Fruit fly (Drosophila melanogaster) whole organism, embryonic: Measurements from ENCODE around the gene lawc.
A peak's percentile ranks its signal among the peaks of the same experiment; 100 is the strongest.

Source experiments
- Adf1 ChIP-seq: fragments of 200-800 bp; sonication (Bioruptor generic); IDR thresholded peaks from 2 replicates; pipeline ENCODE4 v1.3.6; 2022; ENCODE audit warnings: missing biosample characterization, missing genetic modification characterization
- CG1233 ChIP-seq: fragments of 200-800 bp; sonication (Bioruptor generic); optimal IDR thresholded peaks from 4 replicates; lab custom pipeline; 2018; ENCODE audit warnings: missing biosample characterization, mild to moderate bottlenecking, missing genetic modification characterization
- CG13123 ChIP-seq: fragments of 200-800 bp; sonication (Bioruptor generic); optimal IDR thresholded peaks from 2 replicates; lab custom pipeline; 2016; ENCODE audit warnings: missing biosample characterization, missing genetic modification characterization
- CG14014 ChIP-seq: fragments of 200-800 bp; sonication (Bioruptor generic); IDR thresholded peaks from 2 replicates; pipeline ENCODE4 v1.3.6; 2022; ENCODE audit warnings: missing biosample characterization, missing genetic modification characterization
- CG14860 ChIP-seq: fragments of 200-800 bp; sonication (Bioruptor generic); IDR thresholded peaks from 3 replicates; pipeline ENCODE4 v1.3.6; 2022; ENCODE audit warnings: missing biosample characterization, missing genetic modification characterization; ENCODE audit not compliant: partially characterized antibody
- CG15479 ChIP-seq: fragments of 200-800 bp; sonication (Bioruptor generic); optimal IDR thresholded peaks from 3 replicates; lab custom pipeline; 2019; ENCODE audit warnings: missing biosample characterization, mild to moderate bottlenecking, missing genetic modification characterization, moderate library complexity
- CG1603 ChIP-seq: fragments of 200-800 bp; sonication (Bioruptor generic); optimal IDR thresholded peaks from 2 replicates; lab custom pipeline; 2019; ENCODE audit warnings: missing biosample characterization, mild to moderate bottlenecking, missing genetic modification characterization, moderate library complexity
- CG16779 ChIP-seq: fragments of 200-800 bp; sonication (Bioruptor generic); IDR thresholded peaks from 2 replicates; pipeline ENCODE4 v1.3.6; 2022; ENCODE audit warnings: missing biosample characterization, missing genetic modification characterization
- CG17612 ChIP-seq: fragments of 200-800 bp; sonication (Bioruptor generic); IDR thresholded peaks from 2 replicates; pipeline ENCODE4 v1.3.6; 2022; ENCODE audit warnings: missing biosample characterization, missing genetic modification characterization
- CG17802 ChIP-seq: fragments of 200-800 bp; sonication (Bioruptor generic); optimal IDR thresholded peaks from 2 replicates; lab custom pipeline; 2018; ENCODE audit warnings: missing biosample characterization, mild to moderate bottlenecking, missing genetic modification characterization, moderate library complexity
- CG2678 ChIP-seq: fragments of 200-800 bp; sonication (Bioruptor generic); optimal IDR thresholded peaks from 3 replicates; lab custom pipeline; 2019; ENCODE audit warnings: missing biosample characterization, mild to moderate bottlenecking, missing genetic modification characterization, moderate library complexity
- CG2875 ChIP-seq: fragments of 200-800 bp; sonication (Bioruptor generic); optimal IDR thresholded peaks from 2 replicates; lab custom pipeline; 2017; ENCODE audit warnings: missing biosample characterization, mild to moderate bottlenecking, missing genetic modification characterization, missing genetic modification reagents
- CG31224 ChIP-seq: fragments of 200-800 bp; sonication (Bioruptor generic); IDR thresholded peaks from 2 replicates; pipeline ENCODE4 v1.3.6; 2022; ENCODE audit warnings: missing biosample characterization, missing genetic modification characterization
- CG4730 ChIP-seq: fragments of 200-800 bp; sonication (Bioruptor generic); IDR thresholded peaks from 2 replicates; pipeline ENCODE4 v1.3.6; 2022; ENCODE audit warnings: missing biosample characterization, missing genetic modification characterization
- CG6765 ChIP-seq: fragments of 200-800 bp; sonication (Bioruptor generic); optimal IDR thresholded peaks from 3 replicates; lab custom pipeline; 2017; ENCODE audit warnings: missing biosample characterization, mild to moderate bottlenecking, missing genetic modification characterization
- CG6854 ChIP-seq: fragments of 200-800 bp; sonication (Bioruptor generic); optimal IDR thresholded peaks from 3 replicates; lab custom pipeline; 2017; ENCODE audit warnings: missing biosample characterization, mild to moderate bottlenecking, missing genetic modification characterization
- CG7928 ChIP-seq: fragments of 200-800 bp; sonication (Bioruptor generic); optimal IDR thresholded peaks from 2 replicates; lab custom pipeline; 2017; ENCODE audit warnings: missing biosample characterization, mild to moderate bottlenecking, missing genetic modification characterization
- CG8359 ChIP-seq: fragments of 200-800 bp; sonication (Bioruptor generic); optimal IDR thresholded peaks from 2 replicates; lab custom pipeline; 2017; ENCODE audit warnings: missing biosample characterization, mild to moderate bottlenecking, missing genetic modification characterization, borderline replicate concordance
- CG8478 ChIP-seq: fragments of >200 bp; optimal IDR thresholded peaks from 2 replicates; lab custom pipeline; 2018
- D19B ChIP-seq: fragments of 200-800 bp; sonication (Bioruptor generic); optimal IDR thresholded peaks from 2 replicates; lab custom pipeline; 2017; ENCODE audit warnings: missing biosample characterization, mild to moderate bottlenecking, missing genetic modification characterization
- Dad ChIP-seq: fragments of 200-800 bp; sonication (Bioruptor generic); optimal IDR thresholded peaks from 3 replicates; lab custom pipeline; 2016; ENCODE audit warnings: missing biosample characterization, missing genetic modification characterization
- Dip3 ChIP-seq: fragments of 200-800 bp; sonication (Bioruptor generic); optimal IDR thresholded peaks from 3 replicates; lab custom pipeline; 2016; ENCODE audit warnings: missing biosample characterization, missing genetic modification characterization
- E2f2 ChIP-seq: fragments of 200-800 bp; sonication (Bioruptor generic); IDR thresholded peaks from 2 replicates; pipeline ENCODE4 v1.3.6; 2022; ENCODE audit warnings: missing biosample characterization, missing genetic modification characterization
- Ets97D ChIP-seq: fragments of 200-800 bp; sonication (Bioruptor generic); optimal IDR thresholded peaks from 3 replicates; lab custom pipeline; 2016; ENCODE audit warnings: missing biosample characterization, missing genetic modification characterization
- Kr ChIP-seq: fragments of 200-800 bp; sonication (Bioruptor generic); optimal IDR thresholded peaks from 2 replicates; lab custom pipeline; 2017; ENCODE audit warnings: missing biosample characterization, mild to moderate bottlenecking, missing genetic modification characterization
- Mad ChIP-seq: fragments of 200-800 bp; sonication (Bioruptor generic); optimal IDR thresholded peaks from 2 replicates; lab custom pipeline; 2016; ENCODE audit warnings: missing biosample characterization, missing genetic modification characterization
- Nf-YB ChIP-seq: fragments of 200-800 bp; sonication (Bioruptor generic); optimal IDR thresholded peaks from 3 replicates; lab custom pipeline; 2019; ENCODE audit warnings: missing biosample characterization, mild to moderate bottlenecking, missing genetic modification characterization, moderate library complexity
- Spps ChIP-seq: fragments of 200-800 bp; sonication (Bioruptor generic); optimal IDR thresholded peaks from 2 replicates; lab custom pipeline; 2018; ENCODE audit warnings: missing biosample characterization, mild to moderate bottlenecking, missing genetic modification characterization
- Ssrp ChIP-seq: fragments of 200-800 bp; sonication (Bioruptor generic); optimal IDR thresholded peaks from 2 replicates; lab custom pipeline; 2018; ENCODE audit warnings: missing biosample characterization, mild to moderate bottlenecking, missing genetic modification characterization, moderate library complexity
- Tbp ChIP-seq: fragments of >200 bp; optimal IDR thresholded peaks from 2 replicates; lab custom pipeline; 2018; ENCODE audit warnings: missing biosample characterization, missing genetic modification characterization
- Trl ChIP-seq, 3 experiments: fragments of >200 bp in 2 of 3; fragments of 200-800 bp in 1 of 3; sonication (Bioruptor generic) in 1 of 3; optimal IDR thresholded peaks; 2 replicates in 1 of 3; 3 replicates in 2 of 3; lab custom pipeline; 2016 to 2017; ENCODE audit warnings: missing biosample characterization in 1 of 3, missing genetic modification characterization in 1 of 3
- Xrp1 ChIP-seq: fragments of 200-800 bp; sonication (Bioruptor generic); IDR thresholded peaks from 2 replicates; pipeline ENCODE4 v1.3.6; 2022; ENCODE audit warnings: missing biosample characterization, missing genetic modification characterization
- cato ChIP-seq: fragments of 200-800 bp; sonication (Bioruptor generic); optimal IDR thresholded peaks from 2 replicates; lab custom pipeline; 2016; ENCODE audit warnings: missing biosample characterization, missing genetic modification characterization, borderline replicate concordance
- caup ChIP-seq: fragments of 200-800 bp; sonication (Bioruptor generic); optimal IDR thresholded peaks from 3 replicates; lab custom pipeline; 2017; ENCODE audit warnings: missing biosample characterization, mild to moderate bottlenecking, missing genetic modification characterization, moderate library complexity; ENCODE audit not compliant: severe bottlenecking
- chn ChIP-seq: fragments of 200-800 bp; sonication (Bioruptor generic); optimal IDR thresholded peaks from 2 replicates; lab custom pipeline; 2016; ENCODE audit warnings: missing biosample characterization, missing genetic modification characterization
- crc ChIP-seq: fragments of 200-800 bp; sonication (Bioruptor generic); optimal IDR thresholded peaks from 2 replicates; lab custom pipeline; 2016; ENCODE audit warnings: missing biosample characterization, missing genetic modification characterization
- cwo ChIP-seq: fragments of 200-800 bp; sonication (Bioruptor generic); optimal IDR thresholded peaks from 3 replicates; lab custom pipeline; 2017; ENCODE audit warnings: missing biosample characterization, missing genetic modification characterization, mild to moderate bottlenecking, moderate library complexity, missing genetic modification reagents
- eve ChIP-seq, 2 experiments: fragments of >200 bp; optimal IDR thresholded peaks; 2 replicates each; lab custom pipeline; 2017; ENCODE audit warnings: missing biosample characterization in 2 of 2, missing genetic modification characterization in 2 of 2
- fu2 ChIP-seq: fragments of 200-800 bp; sonication (Bioruptor generic); optimal IDR thresholded peaks from 2 replicates; lab custom pipeline; 2016; ENCODE audit warnings: missing biosample characterization, missing genetic modification characterization
- gem ChIP-seq: fragments of 200-800 bp; sonication (Bioruptor generic); optimal IDR thresholded peaks from 2 replicates; lab custom pipeline; 2019; ENCODE audit warnings: missing biosample characterization, mild to moderate bottlenecking, missing genetic modification characterization, moderate library complexity
- gfzf ChIP-seq: fragments of 200-800 bp; sonication (Bioruptor generic); optimal IDR thresholded peaks from 2 replicates; lab custom pipeline; 2016; ENCODE audit warnings: missing biosample characterization, mild to moderate bottlenecking, missing genetic modification characterization, moderate library complexity
- hbn ChIP-seq: fragments of 200-800 bp; sonication (Bioruptor generic); IDR thresholded peaks from 2 replicates; pipeline ENCODE4 v1.3.6; 2022; ENCODE audit warnings: missing biosample characterization, missing genetic modification characterization; ENCODE audit not compliant: partially characterized antibody
- inv ChIP-seq: fragments of 200-800 bp; sonication (Bioruptor generic); IDR thresholded peaks from 2 replicates; pipeline ENCODE4 v1.3.6; 2022; ENCODE audit warnings: missing biosample characterization, missing genetic modification characterization; ENCODE audit not compliant: partially characterized antibody
- jing ChIP-seq: fragments of 200-800 bp; sonication (Bioruptor generic); optimal IDR thresholded peaks from 2 replicates; lab custom pipeline; 2018; ENCODE audit warnings: missing biosample characterization, mild to moderate bottlenecking, missing genetic modification characterization
- kah ChIP-seq: fragments of 200-800 bp; sonication (Bioruptor generic); optimal IDR thresholded peaks from 2 replicates; lab custom pipeline; 2018; ENCODE audit warnings: missing biosample characterization, mild to moderate bottlenecking, missing genetic modification characterization
- nom ChIP-seq: fragments of 200-800 bp; sonication (Bioruptor generic); optimal IDR thresholded peaks from 2 replicates; lab custom pipeline; 2017; ENCODE audit warnings: missing biosample characterization, missing genetic modification characterization, mild to moderate bottlenecking, moderate library complexity, missing genetic modification reagents
- psq ChIP-seq: fragments of 200-800 bp; sonication (Bioruptor generic); optimal IDR thresholded peaks from 2 replicates; lab custom pipeline; 2017; ENCODE audit warnings: missing biosample characterization, missing genetic modification characterization
- stc ChIP-seq: fragments of 200-800 bp; sonication (Bioruptor generic); IDR thresholded peaks from 2 replicates; pipeline ENCODE4 v1.3.6; 2022; ENCODE audit warnings: missing biosample characterization, missing genetic modification characterization
- tll ChIP-seq, 2 experiments: fragments of 200-800 bp in 1 of 2; fragments of >200 bp in 1 of 2; sonication (Bioruptor generic) in 1 of 2; optimal IDR thresholded peaks; 2 replicates each; lab custom pipeline; 2017 to 2019; ENCODE audit warnings: missing biosample characterization in 2 of 2, missing genetic modification characterization in 2 of 2, mild to moderate bottlenecking in 1 of 2, moderate library complexity in 1 of 2

lawc gene

DNA sequence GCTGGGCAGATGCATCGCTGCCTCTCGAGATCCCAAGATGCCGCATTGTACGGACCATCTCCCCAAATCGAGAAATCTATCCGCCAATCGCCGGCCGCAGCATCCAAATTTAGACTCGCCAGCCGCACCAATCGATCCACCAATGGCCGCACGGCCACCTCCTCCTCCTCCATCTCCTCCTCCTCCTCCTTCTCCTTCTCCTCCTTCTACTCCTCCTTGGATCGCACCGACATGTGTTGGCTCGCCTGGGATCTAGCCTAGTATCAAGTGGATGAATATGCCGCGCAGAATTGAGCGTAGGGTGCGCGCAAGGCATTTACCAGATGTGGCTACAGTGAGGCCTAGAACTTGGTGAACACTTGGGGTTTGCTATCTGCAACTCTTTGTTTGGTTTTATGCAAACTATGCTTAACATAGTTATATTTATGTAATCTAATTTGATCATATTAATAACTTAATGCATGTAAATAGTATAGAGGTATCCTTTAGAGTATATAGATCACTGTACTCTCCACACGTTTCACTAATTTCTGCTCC, 43.6 kb upstream of the lawc start, which contains the start of gene org-1 (continued):
- TF ChIP-seq Dad (GFP tag; lab: Kevin White, UChicago) (peak; percentile 78), hbn (GFP tag; lab: Robert Waterston, UW) (no peak), D19B (GFP tag; lab: Kevin White, UChicago) (peak; percentile 73), CG6854 (peak; percentile 82), CG4730 (GFP tag; lab: Robert Waterston, UW) (peak; percentile 97), inv (GFP tag; lab: Robert Waterston, UW) (peak; percentile 24; the same call in 1 of the 2 replicates), jing (peak; percentile 88), Kr (GFP tag; lab: Kevin White, UChicago) (peak; percentile 48), Ets97D (peak; percentile 57), gem (tag; lab: Kevin White, UChicago) (peak; percentile 97), cato (peak; percentile 84), Trl (optimal IDR thresholded peaks at IDR 0.05; lab: Kevin White, UChicago) (no peak), Trl (GFP tag; optimal IDR thresholded peaks at IDR 0.05; lab: Kevin White, UChicago) (peak; percentile 76), Xrp1 (GFP tag; lab: Robert Waterston, UW) (peak; percentile 98), CG13123 (GFP tag; lab: Kevin White, UChicago) (peak; percentile 90), CG7928 (GFP tag; lab: Kevin White, UChicago) (peak; percentile 38), CG17612 (GFP tag; lab: Robert Waterston, UW) (peak; percentile 89), CG14860 (GFP tag; lab: Robert Waterston, UW) (no peak), Mad (peak; percentile 79), CG14014 (GFP tag; lab: Robert Waterston, UW) (peak; percentile 96), CG15479 (GFP tag; lab: Kevin White, UChicago) (no peak), nom (GFP tag; lab: Kevin White, UChicago) (peak; percentile 84), CG31224 (GFP tag; lab: Robert Waterston, UW) (peak; percentile 91), CG17802 (tag; lab: Kevin White, UChicago) (peak; percentile 81), psq (peak; percentile 72), Adf1 (GFP tag; lab: Robert Waterston, UW) (peak; percentile 69), CG16779 (peak; percentile 82), CG1603 (tag; lab: Kevin White, UChicago) (peak; percentile 97), caup (peak; percentile 89), cwo (peak; percentile 82), gfzf (no peak), Dip3 (GFP tag; lab: Kevin White, UChicago) (peak; percentile 70), eve (GFP tag; optimal IDR thresholded peaks at IDR 0.05; lab: Kevin White, UChicago) (peak in 1 of 2 experiments; percentile 93), Ssrp (peak; percentile 96), CG6765 (peak; percentile 73), fu2 (GFP tag; lab: Kevin White, UChicago) (peak; percentile 44), kah (GFP tag; lab: Kevin White, UChicago) (peak; percentile 84), CG2875 (GFP tag; lab: Kevin White, UChicago) (peak; percentile 92), crc (peak; percentile 60), CG1233 (GFP tag; lab: Kevin White, UChicago) (peak; percentile 93), CG2678 (tag; lab: Kevin White, UChicago) (peak; percentile 95), chn (peak; percentile 89), E2f2 (GFP tag; lab: Robert Waterston, UW) (peak; percentile 80), Nf-YB (GFP tag; lab: Kevin White, UChicago) (peak; percentile 97), Spps (peak; percentile 93), Tbp (GFP tag; lab: Kevin White, UChicago) (no peak), CG8478 (lab: Kevin White, UChicago) (no peak), stc (GFP tag; lab: Robert Waterston, UW) (peak; percentile 96), tll (GFP tag; optimal IDR thresholded peaks at IDR 0.05; lab: Kevin White, UChicago) (no peak), CG8359 (GFP tag; lab: Kevin White, UChicago) (peak; percentile 88)
